Fruit fly (Drosophila melanogaster) whole organism, embryonic: ENCODE results near the gene CG15577.

Source experiments
- Abd-B ChIP-seq: fragments of 200-800 bp; sonication (Bioruptor generic); optimal IDR thresholded peaks from 2 replicates; lab custom pipeline; 2018; ENCODE audit warnings: missing biosample characterization, mild to moderate bottlenecking, missing genetic modification characterization, moderate library complexity
- Adf1 ChIP-seq: fragments of 200-800 bp; sonication (Bioruptor generic); IDR thresholded peaks from 2 replicates; pipeline ENCODE4 v1.3.6; 2022; ENCODE audit warnings: missing biosample characterization, missing genetic modification characterization
- B-H1 ChIP-seq: fragments of 200-800 bp; sonication (Bioruptor generic); IDR thresholded peaks from 3 replicates; pipeline ENCODE4 v1.3.6; 2022; ENCODE audit warnings: missing biosample characterization, missing genetic modification characterization
- B-H2 ChIP-seq: fragments of 200-800 bp; sonication (Bioruptor generic); optimal IDR thresholded peaks from 2 replicates; lab custom pipeline; 2018; ENCODE audit warnings: missing biosample characterization, mild to moderate bottlenecking, missing genetic modification characterization
- BEAF-32 ChIP-seq: fragments of 200-800 bp; sonication (Bioruptor generic); optimal IDR thresholded peaks from 3 replicates; lab custom pipeline; 2017; ENCODE audit warnings: missing biosample characterization, missing genetic modification characterization, mild to moderate bottlenecking, moderate library complexity, missing genetic modification reagents
- CG10147 ChIP-seq: fragments of 200-800 bp; sonication (Bioruptor generic); optimal IDR thresholded peaks from 2 replicates; lab custom pipeline; 2019; ENCODE audit warnings: missing biosample characterization, mild to moderate bottlenecking, missing genetic modification characterization, moderate library complexity
- CG10654 ChIP-seq: fragments of 200-800 bp; sonication (Bioruptor generic); optimal IDR thresholded peaks from 2 replicates; lab custom pipeline; 2016; ENCODE audit warnings: missing biosample characterization, missing genetic modification characterization
- CG11696 ChIP-seq: fragments of 200-800 bp; sonication (Bioruptor generic); IDR thresholded peaks from 2 replicates; pipeline ENCODE4 v1.3.6; 2022; ENCODE audit warnings: missing biosample characterization, missing genetic modification characterization
- CG12236 ChIP-seq: fragments of 200-800 bp; sonication (Bioruptor generic); optimal IDR thresholded peaks from 2 replicates; lab custom pipeline; 2016; ENCODE audit warnings: missing biosample characterization, missing genetic modification characterization
- CG13894 ChIP-seq: fragments of 200-800 bp; sonication (Bioruptor generic); optimal IDR thresholded peaks from 3 replicates; lab custom pipeline; 2018; ENCODE audit warnings: missing biosample characterization, mild to moderate bottlenecking, missing genetic modification characterization, moderate library complexity
- CG14441 ChIP-seq: fragments of 200-800 bp; sonication (Bioruptor generic); IDR thresholded peaks from 2 replicates; pipeline ENCODE4 v1.3.6; 2022; ENCODE audit warnings: missing biosample characterization, missing genetic modification characterization
- CG15011 ChIP-seq: fragments of 200-800 bp; sonication (Bioruptor generic); optimal IDR thresholded peaks from 3 replicates; lab custom pipeline; 2018; ENCODE audit warnings: missing biosample characterization, mild to moderate bottlenecking, missing genetic modification characterization
- CG1529 ChIP-seq: fragments of 200-800 bp; sonication (Bioruptor generic); optimal IDR thresholded peaks from 3 replicates; lab custom pipeline; 2018; ENCODE audit warnings: missing biosample characterization, missing genetic modification characterization
- CG3065 ChIP-seq: fragments of 200-800 bp; sonication (Bioruptor generic); optimal IDR thresholded peaks from 2 replicates; lab custom pipeline; 2016; ENCODE audit warnings: missing biosample characterization, missing genetic modification characterization
- CG43689 ChIP-seq: fragments of 200-800 bp; sonication (Bioruptor generic); IDR thresholded peaks from 2 replicates; pipeline ENCODE4 v1.3.6; 2022; ENCODE audit warnings: missing biosample characterization, missing genetic modification characterization
- CG4854 ChIP-seq: fragments of 200-800 bp; sonication (Bioruptor generic); optimal IDR thresholded peaks from 2 replicates; lab custom pipeline; 2016; ENCODE audit warnings: missing biosample characterization, missing genetic modification characterization, inconsistent platforms
- CG5953 ChIP-seq: fragments of 200-800 bp; sonication (Bioruptor generic); IDR thresholded peaks from 2 replicates; pipeline ENCODE4 v1.3.6; 2022; ENCODE audit warnings: missing biosample characterization, missing genetic modification characterization
- CG8478 ChIP-seq: fragments of >200 bp; optimal IDR thresholded peaks from 2 replicates; lab custom pipeline; 2018
- CG9727 ChIP-seq: fragments of 200-800 bp; sonication (Bioruptor generic); optimal IDR thresholded peaks from 3 replicates; lab custom pipeline; 2017; ENCODE audit warnings: missing biosample characterization, mild to moderate bottlenecking, missing genetic modification characterization
- CkIIα-i1 ChIP-seq: fragments of 200-800 bp; sonication (Bioruptor generic); IDR thresholded peaks from 2 replicates; pipeline ENCODE4 v1.3.6; 2022; ENCODE audit warnings: missing biosample characterization, missing genetic modification characterization
- Eip74EF ChIP-seq, 2 experiments: fragments of 200-800 bp in 1 of 2; fragments of >200 bp in 1 of 2; sonication (Bioruptor generic) in 1 of 2; optimal IDR thresholded peaks; 2 replicates each; lab custom pipeline; 2017 to 2019; ENCODE audit warnings: missing biosample characterization in 2 of 2, missing genetic modification characterization in 2 of 2, mild to moderate bottlenecking in 1 of 2, moderate library complexity in 1 of 2
- Fer2 ChIP-seq: fragments of 200-800 bp; sonication (Bioruptor generic); optimal IDR thresholded peaks from 2 replicates; lab custom pipeline; 2018; ENCODE audit warnings: missing biosample characterization, mild to moderate bottlenecking, missing genetic modification characterization, moderate library complexity
- MESR4 ChIP-seq: fragments of 200-800 bp; sonication (Bioruptor generic); optimal IDR thresholded peaks from 2 replicates; lab custom pipeline; 2018; ENCODE audit warnings: missing biosample characterization, mild to moderate bottlenecking, missing genetic modification characterization, moderate library complexity
- Myb ChIP-seq: fragments of 200-800 bp; sonication (Bioruptor generic); optimal IDR thresholded peaks from 2 replicates; lab custom pipeline; 2016; ENCODE audit warnings: missing biosample characterization, missing genetic modification characterization
- Sox102F ChIP-seq: fragments of 200-800 bp; sonication (Bioruptor generic); optimal IDR thresholded peaks from 2 replicates; lab custom pipeline; 2018; ENCODE audit warnings: missing biosample characterization, mild to moderate bottlenecking, missing genetic modification characterization, moderate library complexity
- Taf1 ChIP-seq: fragments of 200-800 bp; sonication (Bioruptor generic); IDR thresholded peaks from 2 replicates; pipeline ENCODE4 v1.3.6; 2022; ENCODE audit warnings: missing biosample characterization, missing genetic modification characterization
- Trl ChIP-seq, 3 experiments: fragments of >200 bp in 2 of 3; fragments of 200-800 bp in 1 of 3; sonication (Bioruptor generic) in 1 of 3; optimal IDR thresholded peaks; 2 replicates in 1 of 3; 3 replicates in 2 of 3; lab custom pipeline; 2016 to 2017; ENCODE audit warnings: missing biosample characterization in 1 of 3, missing genetic modification characterization in 1 of 3
- bcd ChIP-seq: fragments of 200-800 bp; sonication (Bioruptor generic); optimal IDR thresholded peaks from 2 replicates; lab custom pipeline; 2017; ENCODE audit warnings: missing biosample characterization, mild to moderate bottlenecking, missing genetic modification characterization
- bigmax ChIP-seq: fragments of 200-800 bp; sonication (Bioruptor generic); optimal IDR thresholded peaks from 2 replicates; lab custom pipeline; 2018; ENCODE audit warnings: missing biosample characterization, mild to moderate bottlenecking, missing genetic modification characterization
- br ChIP-seq: fragments of >200 bp; optimal IDR thresholded peaks from 2 replicates; lab custom pipeline; 2017
- cas ChIP-seq: fragments of 200-800 bp; sonication (Bioruptor generic); IDR thresholded peaks from 2 replicates; pipeline ENCODE4 v1.3.6; 2022; ENCODE audit warnings: missing biosample characterization, missing genetic modification characterization
- exex ChIP-seq: fragments of 200-800 bp; sonication (Bioruptor generic); optimal IDR thresholded peaks from 4 replicates; lab custom pipeline; 2018; ENCODE audit warnings: missing biosample characterization, mild to moderate bottlenecking, missing genetic modification characterization, moderate library complexity
- hkb ChIP-seq, 2 experiments: fragments of 200-800 bp in 1 of 2; fragments of >200 bp in 1 of 2; sonication (Bioruptor generic) in 1 of 2; IDR thresholded peaks in 1 of 2; optimal IDR thresholded peaks in 1 of 2; 2 replicates each; pipeline versions ENCODE4 v1.3.6 to Lab custom; 2017 to 2022; ENCODE audit warnings: missing biosample characterization in 1 of 2, missing genetic modification characterization in 1 of 2
- hth ChIP-seq: fragments of >200 bp; optimal IDR thresholded peaks from 2 replicates; lab custom pipeline; 2017; ENCODE audit warnings: inconsistent platforms
- insv ChIP-seq, 2 experiments: fragments of 200-800 bp; sonication (Bioruptor generic); optimal IDR thresholded peaks; 3 replicates each; lab custom pipeline; 2016 to 2018; ENCODE audit warnings: missing biosample characterization in 2 of 2, missing genetic modification characterization in 2 of 2
- jigr1 ChIP-seq: fragments of 200-800 bp; sonication (Bioruptor generic); IDR thresholded peaks from 3 replicates; pipeline ENCODE4 v1.3.6; 2022; ENCODE audit warnings: missing biosample characterization, missing genetic modification characterization
- jing ChIP-seq: fragments of 200-800 bp; sonication (Bioruptor generic); optimal IDR thresholded peaks from 2 replicates; lab custom pipeline; 2018; ENCODE audit warnings: missing biosample characterization, mild to moderate bottlenecking, missing genetic modification characterization
- knrl ChIP-seq: fragments of 200-800 bp; sonication (Bioruptor generic); IDR thresholded peaks from 3 replicates; pipeline ENCODE4 v1.3.6; 2022; ENCODE audit warnings: missing biosample characterization, missing genetic modification characterization; ENCODE audit not compliant: partially characterized antibody
- lola ChIP-seq, 3 experiments: fragments of >200 bp in 2 of 3; fragments of 200-800 bp in 1 of 3; sonication (Bioruptor generic) in 1 of 3; optimal IDR thresholded peaks; 2 replicates each; lab custom pipeline; 2017 to 2019; ENCODE audit warnings: missing biosample characterization in 3 of 3, missing genetic modification characterization in 3 of 3, mild to moderate bottlenecking in 1 of 3, moderate library complexity in 1 of 3
- onecut ChIP-seq: fragments of 200-800 bp; sonication (Bioruptor generic); IDR thresholded peaks from 2 replicates; pipeline ENCODE4 v1.3.6; 2022; ENCODE audit warnings: missing biosample characterization, missing genetic modification characterization
- ro ChIP-seq: fragments of 200-800 bp; sonication (Bioruptor generic); IDR thresholded peaks from 2 replicates; pipeline ENCODE4 v1.3.6; 2022; ENCODE audit warnings: missing biosample characterization, missing genetic modification characterization
- sc ChIP-seq, 3 experiments: fragments of >200 bp in 2 of 3; fragments of 200-800 bp in 1 of 3; sonication (Bioruptor generic) in 1 of 3; optimal IDR thresholded peaks; 2 replicates in 2 of 3; 3 replicates in 1 of 3; lab custom pipeline; 2017; ENCODE audit warnings: mild to moderate bottlenecking in 1 of 3, missing biosample characterization in 1 of 3, missing genetic modification characterization in 1 of 3, missing genetic modification reagents in 1 of 3
- schlank ChIP-seq: fragments of 200-800 bp; sonication (Bioruptor generic); optimal IDR thresholded peaks from 2 replicates; lab custom pipeline; 2018; ENCODE audit warnings: missing biosample characterization, mild to moderate bottlenecking, missing genetic modification characterization
- seq ChIP-seq: fragments of 200-800 bp; sonication (Bioruptor generic); IDR thresholded peaks from 2 replicates; pipeline ENCODE4 v1.3.6; 2022; ENCODE audit warnings: missing biosample characterization, missing genetic modification characterization
- sima ChIP-seq: fragments of 200-800 bp; sonication (Bioruptor generic); optimal IDR thresholded peaks from 2 replicates; lab custom pipeline; 2016; ENCODE audit warnings: missing biosample characterization, missing genetic modification characterization
- slou ChIP-seq: fragments of 200-800 bp; sonication (Bioruptor generic); optimal IDR thresholded peaks from 3 replicates; lab custom pipeline; 2016; ENCODE audit warnings: missing biosample characterization, missing genetic modification characterization
- trem ChIP-seq: fragments of 200-800 bp; optimal IDR thresholded peaks from 3 replicates; lab custom pipeline; 2019; ENCODE audit warnings: missing biosample characterization, mild to moderate bottlenecking, missing genetic modification characterization, moderate library complexity
- zen ChIP-seq: fragments of 200-800 bp; sonication (Bioruptor generic); optimal IDR thresholded peaks from 3 replicates; lab custom pipeline; 2018; ENCODE audit warnings: missing biosample characterization, mild to moderate bottlenecking, missing genetic modification characterization, moderate library complexity

CG15577 gene

DNA sequence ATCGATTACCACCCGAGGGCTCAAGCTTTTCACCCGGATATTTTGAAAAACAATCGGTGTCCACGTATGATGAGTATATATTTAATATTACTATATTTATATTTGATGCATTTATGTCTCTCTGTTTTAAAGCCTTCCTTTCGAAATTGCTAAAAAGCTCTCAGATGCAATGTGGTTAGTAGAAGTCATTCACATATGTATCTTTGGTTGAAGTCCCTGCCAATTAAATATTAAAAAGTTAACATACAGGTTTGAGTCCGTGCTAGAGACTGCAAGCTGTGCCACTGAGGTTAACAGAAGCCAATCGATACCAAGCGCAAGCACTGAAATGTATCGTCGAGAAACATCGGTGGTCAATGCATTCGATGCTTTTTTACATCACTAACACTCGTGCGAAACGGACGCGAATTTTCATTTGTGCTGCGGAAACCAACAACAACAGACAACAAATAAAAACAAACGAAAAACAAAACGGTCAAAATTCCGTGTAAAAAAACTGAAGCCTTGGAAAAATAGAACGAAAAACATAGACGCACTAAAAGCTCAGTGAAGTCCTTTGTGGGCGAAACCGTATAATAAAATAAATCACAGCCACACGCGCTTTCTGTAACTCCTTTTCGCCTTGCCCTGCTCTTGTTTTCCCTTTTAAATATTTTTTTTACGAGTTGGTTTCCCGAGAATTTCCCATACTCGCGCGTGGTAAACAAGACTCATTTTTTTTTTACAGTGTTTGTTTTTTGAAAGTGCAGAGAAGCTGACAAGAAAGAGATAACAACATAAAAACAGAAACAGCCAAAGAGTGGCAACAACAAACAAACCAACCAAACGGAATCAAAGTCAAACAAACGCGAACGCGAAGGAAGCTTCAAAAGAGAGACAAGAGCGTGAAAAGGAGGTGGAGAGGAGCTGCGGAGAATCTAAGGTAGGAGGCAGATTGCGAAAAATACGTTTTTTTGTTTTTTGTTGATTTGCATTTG, 45.7 kb upstream of the CG15577 start, which contains the start of gene norpA (continued):
- no peak for TF ChIP-seq seq (GFP tag; lab: Robert Waterston, UW)
- peak; percentile 50 for TF ChIP-seq trem (tag; lab: Kevin White, UChicago)
- no peak for TF ChIP-seq lola (GFP tag; optimal IDR thresholded peaks at IDR 0.05; lab: Kevin White, UChicago)
- no peak for TF ChIP-seq Abd-B (GFP tag; lab: Kevin White, UChicago)
- no peak for TF ChIP-seq Taf1 (GFP tag; lab: Robert Waterston, UW)
- no peak for TF ChIP-seq Eip74EF (GFP tag; optimal IDR thresholded peaks at IDR 0.05; lab: Kevin White, UChicago)
- no peak for TF ChIP-seq sc (optimal IDR thresholded peaks at IDR 0.05; lab: Kevin White, UChicago)
- no peak for TF ChIP-seq sc (GFP tag; optimal IDR thresholded peaks at IDR 0.05; lab: Kevin White, UChicago)
- no peak for TF ChIP-seq sima (GFP tag; lab: Kevin White, UChicago)
- peak; percentile 33 for TF ChIP-seq B-H2 (GFP tag; lab: Kevin White, UChicago)
- no peak for TF ChIP-seq CG5953 (GFP tag; lab: Robert Waterston, UW)
- TF ChIP-seq CG11696 = no peak
- no peak for TF ChIP-seq onecut (GFP tag; lab: Robert Waterston, UW)
- TF ChIP-seq hth (lab: Kevin White, UChicago) = no peak
- no peak for TF ChIP-seq schlank (tag; lab: Kevin White, UChicago)
- no peak for TF ChIP-seq MESR4 (GFP tag; lab: Kevin White, UChicago)
- TF ChIP-seq Sox102F (GFP tag; lab: Kevin White, UChicago) = peak; percentile 48
- peak; percentile 90 for TF ChIP-seq knrl (GFP tag; lab: Robert Waterston, UW)
- TF ChIP-seq br (lab: Kevin White, UChicago) = no peak
- TF ChIP-seq zen = no peak
- peak; percentile 22; the same call in 1 of the 2 replicates for TF ChIP-seq Adf1 (GFP tag; lab: Robert Waterston, UW)
- no peak for TF ChIP-seq exex (tag; lab: Kevin White, UChicago)
- TF ChIP-seq CG3065 (GFP tag; lab: Kevin White, UChicago) = no peak
- TF ChIP-seq insv (GFP tag; optimal IDR thresholded peaks at IDR 0.05; lab: Kevin White, UChicago) = no peak
- peak; percentile 15 for TF ChIP-seq Myb (GFP tag; lab: Kevin White, UChicago)
- TF ChIP-seq CG8478 (lab: Kevin White, UChicago) = no peak
- no peak for TF ChIP-seq slou (GFP tag; lab: Kevin White, UChicago)
- TF ChIP-seq CG13894 = peak; percentile 61
- TF ChIP-seq CG43689 (GFP tag; lab: Robert Waterston, UW) = no peak
- TF ChIP-seq BEAF-32 (GFP tag; lab: Kevin White, UChicago) = peak; percentile 90
- TF ChIP-seq Trl (optimal IDR thresholded peaks at IDR 0.05; lab: Kevin White, UChicago) = no peak
- TF ChIP-seq Trl (GFP tag; optimal IDR thresholded peaks at IDR 0.05; lab: Kevin White, UChicago) = no peak
- TF ChIP-seq hkb (optimal IDR thresholded peaks at IDR 0.05; lab: Kevin White, UChicago) = no peak
- TF ChIP-seq hkb (GFP tag; IDR thresholded peaks at IDR 0.05; lab: Robert Waterston, UW) = peak; percentile 55; the same call in 1 of the 2 replicates
- TF ChIP-seq CG1529 = no peak
- no peak for TF ChIP-seq CG4854 (GFP tag; lab: Kevin White, UChicago)
- no peak for TF ChIP-seq CG10654 (GFP tag; lab: Kevin White, UChicago)
- TF ChIP-seq CkIIα-i1 (GFP tag; lab: Robert Waterston, UW) = no peak
- no peak for TF ChIP-seq bcd (GFP tag; lab: Kevin White, UChicago)
- no peak for TF ChIP-seq cas
- TF ChIP-seq CG10147 (GFP tag; lab: Kevin White, UChicago) = no peak
- TF ChIP-seq jigr1 (GFP tag; lab: Robert Waterston, UW) = no peak
- no peak for TF ChIP-seq B-H1
- no peak for TF ChIP-seq Fer2 (tag; lab: Kevin White, UChicago)
- TF ChIP-seq CG9727 (GFP tag; lab: Kevin White, UChicago) = no peak
- TF ChIP-seq CG12236 (GFP tag; lab: Kevin White, UChicago) = no peak
- no peak for TF ChIP-seq ro (GFP tag; lab: Robert Waterston, UW)
- TF ChIP-seq jing (GFP tag; lab: Kevin White, UChicago) = no peak
- no peak for TF ChIP-seq bigmax
- no peak for TF ChIP-seq CG14441
- no peak for TF ChIP-seq CG15011
